Fruit fly (Drosophila melanogaster) whole organism, embryonic: Measurements from ENCODE around the gene CG10347.

Experiments
- Abd-B ChIP-seq: fragments of 200-800 bp; sonication (Bioruptor generic); optimal IDR thresholded peaks from 2 replicates; lab custom pipeline; 2018; ENCODE audit warnings: missing biosample characterization, mild to moderate bottlenecking, missing genetic modification characterization, moderate library complexity
- Antp ChIP-seq: fragments of 200-800 bp; sonication (Bioruptor generic); optimal IDR thresholded peaks from 3 replicates; lab custom pipeline; 2016; ENCODE audit warnings: missing biosample characterization, missing genetic modification characterization
- BEAF-32 ChIP-seq: fragments of 200-800 bp; sonication (Bioruptor generic); optimal IDR thresholded peaks from 3 replicates; lab custom pipeline; 2017; ENCODE audit warnings: missing biosample characterization, missing genetic modification characterization, mild to moderate bottlenecking, moderate library complexity, missing genetic modification reagents
- Bdp1 ChIP-seq: fragments of 200-800 bp; sonication (Bioruptor generic); optimal IDR thresholded peaks from 3 replicates; lab custom pipeline; 2016; ENCODE audit warnings: missing biosample characterization, missing genetic modification characterization
- CG10147 ChIP-seq: fragments of 200-800 bp; sonication (Bioruptor generic); optimal IDR thresholded peaks from 2 replicates; lab custom pipeline; 2019; ENCODE audit warnings: missing biosample characterization, mild to moderate bottlenecking, missing genetic modification characterization, moderate library complexity
- CG12391 ChIP-seq: fragments of 200-800 bp; sonication (Bioruptor generic); optimal IDR thresholded peaks from 3 replicates; lab custom pipeline; 2018; ENCODE audit warnings: missing biosample characterization, mild to moderate bottlenecking, missing genetic modification characterization, moderate library complexity
- CG12942 ChIP-seq: fragments of 200-800 bp; sonication (Bioruptor generic); optimal IDR thresholded peaks from 3 replicates; lab custom pipeline; 2016; ENCODE audit warnings: missing biosample characterization, missing genetic modification characterization
- CG13624 ChIP-seq: fragments of 200-800 bp; sonication (Bioruptor generic); optimal IDR thresholded peaks from 2 replicates; lab custom pipeline; 2016; ENCODE audit warnings: missing biosample characterization, missing genetic modification characterization
- CG13894 ChIP-seq: fragments of 200-800 bp; sonication (Bioruptor generic); optimal IDR thresholded peaks from 3 replicates; lab custom pipeline; 2018; ENCODE audit warnings: missing biosample characterization, mild to moderate bottlenecking, missing genetic modification characterization, moderate library complexity
- CG14014 ChIP-seq: fragments of 200-800 bp; sonication (Bioruptor generic); IDR thresholded peaks from 2 replicates; pipeline ENCODE4 v1.3.6; 2022; ENCODE audit warnings: missing biosample characterization, missing genetic modification characterization
- CG15601 ChIP-seq: fragments of 200-800 bp; sonication (Bioruptor generic); optimal IDR thresholded peaks from 3 replicates; lab custom pipeline; 2019; ENCODE audit warnings: missing biosample characterization, mild to moderate bottlenecking, missing genetic modification characterization, moderate library complexity
- CG16779 ChIP-seq: fragments of 200-800 bp; sonication (Bioruptor generic); IDR thresholded peaks from 2 replicates; pipeline ENCODE4 v1.3.6; 2022; ENCODE audit warnings: missing biosample characterization, missing genetic modification characterization
- CG17186 ChIP-seq: fragments of 200-800 bp; sonication (Bioruptor generic); optimal IDR thresholded peaks from 3 replicates; lab custom pipeline; 2017; ENCODE audit warnings: missing biosample characterization, missing genetic modification reagents, missing genetic modification characterization
- CG17802 ChIP-seq: fragments of 200-800 bp; sonication (Bioruptor generic); optimal IDR thresholded peaks from 2 replicates; lab custom pipeline; 2018; ENCODE audit warnings: missing biosample characterization, mild to moderate bottlenecking, missing genetic modification characterization, moderate library complexity
- CG1792 ChIP-seq: fragments of 200-800 bp; sonication (Bioruptor generic); optimal IDR thresholded peaks from 2 replicates; lab custom pipeline; 2016; ENCODE audit warnings: missing biosample characterization, missing genetic modification characterization
- CG18476 ChIP-seq: fragments of 200-800 bp; sonication (Bioruptor generic); optimal IDR thresholded peaks from 2 replicates; lab custom pipeline; 2016; ENCODE audit warnings: missing biosample characterization, mild to moderate bottlenecking, missing genetic modification characterization
- CG18764 ChIP-seq: fragments of 200-800 bp; sonication (Bioruptor generic); optimal IDR thresholded peaks from 3 replicates; lab custom pipeline; 2016; ENCODE audit warnings: missing biosample characterization, missing genetic modification characterization
- CG30020 ChIP-seq: fragments of 200-800 bp; optimal IDR thresholded peaks from 2 replicates; lab custom pipeline; 2019; ENCODE audit warnings: missing biosample characterization, mild to moderate bottlenecking, missing genetic modification characterization, moderate library complexity
- CG31365 ChIP-seq: fragments of 200-800 bp; sonication (Bioruptor generic); optimal IDR thresholded peaks from 2 replicates; lab custom pipeline; 2018; ENCODE audit warnings: missing biosample characterization, mild to moderate bottlenecking, missing genetic modification characterization
- CG3281 ChIP-seq: fragments of 200-800 bp; sonication (Bioruptor generic); optimal IDR thresholded peaks from 3 replicates; lab custom pipeline; 2017; ENCODE audit warnings: missing biosample characterization, mild to moderate bottlenecking, missing genetic modification characterization
- CG34224 ChIP-seq: fragments of 200-800 bp; sonication (Bioruptor generic); IDR thresholded peaks from 3 replicates; pipeline ENCODE4 v1.3.6; 2022; ENCODE audit warnings: missing biosample characterization, missing genetic modification characterization; ENCODE audit not compliant: partially characterized antibody
- CG4730 ChIP-seq: fragments of 200-800 bp; sonication (Bioruptor generic); IDR thresholded peaks from 2 replicates; pipeline ENCODE4 v1.3.6; 2022; ENCODE audit warnings: missing biosample characterization, missing genetic modification characterization
- CG6791 ChIP-seq: fragments of 200-800 bp; sonication (Bioruptor generic); IDR thresholded peaks from 3 replicates; pipeline ENCODE4 v1.3.6; 2022; ENCODE audit warnings: missing biosample characterization, missing genetic modification characterization; ENCODE audit not compliant: partially characterized antibody
- D19A ChIP-seq: fragments of 200-800 bp; optimal IDR thresholded peaks from 3 replicates; lab custom pipeline; 2019; ENCODE audit warnings: missing biosample characterization, mild to moderate bottlenecking, missing genetic modification characterization, moderate library complexity
- Doc3 ChIP-seq: fragments of 200-800 bp; sonication (Bioruptor generic); IDR thresholded peaks from 3 replicates; pipeline ENCODE4 v1.3.6; 2022; ENCODE audit warnings: missing biosample characterization, missing genetic modification characterization; ENCODE audit not compliant: partially characterized antibody
- Hr78 ChIP-seq, 2 experiments: fragments of 200-800 bp in 1 of 2; fragments of >200 bp in 1 of 2; sonication (Bioruptor generic) in 1 of 2; optimal IDR thresholded peaks; 2 replicates each; lab custom pipeline; 2017 to 2019; ENCODE audit warnings: missing biosample characterization in 2 of 2, missing genetic modification characterization in 2 of 2, mild to moderate bottlenecking in 1 of 2, moderate library complexity in 1 of 2
- MBD-R2 ChIP-seq: fragments of 200-800 bp; sonication (Bioruptor generic); IDR thresholded peaks from 2 replicates; pipeline ENCODE4 v1.3.6; 2022; ENCODE audit warnings: missing biosample characterization, missing genetic modification characterization
- Med ChIP-seq: fragments of 200-800 bp; sonication (Bioruptor generic); peaks from one replicate; lab custom pipeline; 2016; ENCODE audit warnings: missing biosample characterization, missing genetic modification characterization, mild to moderate bottlenecking, inconsistent platforms, moderate library complexity
- NfI ChIP-seq: fragments of 200-800 bp; sonication (Bioruptor generic); optimal IDR thresholded peaks from 3 replicates; lab custom pipeline; 2018; ENCODE audit warnings: missing biosample characterization, mild to moderate bottlenecking, missing genetic modification characterization, moderate library complexity
- Oaz ChIP-seq: fragments of 200-800 bp; sonication (Bioruptor generic); IDR thresholded peaks from 2 replicates; pipeline ENCODE4 v1.3.6; 2022; ENCODE audit warnings: missing biosample characterization, missing genetic modification characterization
- Ptx1 ChIP-seq: fragments of 200-800 bp; sonication (Bioruptor generic); IDR thresholded peaks from 2 replicates; pipeline ENCODE4 v1.3.6; 2022; ENCODE audit warnings: missing biosample characterization, missing genetic modification characterization
- Scr ChIP-seq: fragments of 200-800 bp; sonication (Bioruptor generic); IDR thresholded peaks from 2 replicates; pipeline ENCODE4 v1.3.6; 2022; ENCODE audit warnings: missing biosample characterization, missing genetic modification characterization; ENCODE audit not compliant: partially characterized antibody
- Sox100B ChIP-seq: fragments of 200-800 bp; sonication (Bioruptor generic); optimal IDR thresholded peaks from 3 replicates; lab custom pipeline; 2018; ENCODE audit warnings: missing biosample characterization, mild to moderate bottlenecking, missing genetic modification characterization
- Xrp1 ChIP-seq: fragments of 200-800 bp; sonication (Bioruptor generic); IDR thresholded peaks from 2 replicates; pipeline ENCODE4 v1.3.6; 2022; ENCODE audit warnings: missing biosample characterization, missing genetic modification characterization
- az2 ChIP-seq: fragments of 200-800 bp; sonication (Bioruptor generic); optimal IDR thresholded peaks from 3 replicates; lab custom pipeline; 2016; ENCODE audit warnings: missing biosample characterization, missing genetic modification characterization
- bigmax ChIP-seq: fragments of 200-800 bp; sonication (Bioruptor generic); optimal IDR thresholded peaks from 2 replicates; lab custom pipeline; 2018; ENCODE audit warnings: missing biosample characterization, mild to moderate bottlenecking, missing genetic modification characterization
- cg ChIP-seq: fragments of 200-800 bp; sonication (Bioruptor generic); optimal IDR thresholded peaks from 3 replicates; lab custom pipeline; 2019; ENCODE audit warnings: missing biosample characterization, mild to moderate bottlenecking, missing genetic modification characterization, moderate library complexity
- chif ChIP-seq, 2 experiments: fragments of 200-800 bp; sonication (Bioruptor generic); optimal IDR thresholded peaks; 3 replicates each; lab custom pipeline; 2016; ENCODE audit warnings: missing biosample characterization in 2 of 2, missing genetic modification characterization in 2 of 2
- dan ChIP-seq: fragments of 200-800 bp; sonication (Bioruptor generic); IDR thresholded peaks from 2 replicates; pipeline ENCODE4 v1.3.6; 2022; ENCODE audit warnings: missing biosample characterization, missing genetic modification characterization
- fd96Cb ChIP-seq: fragments of 200-800 bp; sonication (Bioruptor generic); optimal IDR thresholded peaks from 2 replicates; lab custom pipeline; 2018; ENCODE audit warnings: missing biosample characterization, mild to moderate bottlenecking, missing genetic modification characterization, moderate library complexity
- luna ChIP-seq: fragments of 200-800 bp; sonication (Bioruptor generic); optimal IDR thresholded peaks from 2 replicates; lab custom pipeline; 2016; ENCODE audit warnings: missing biosample characterization, missing genetic modification characterization
- pfk ChIP-seq: fragments of 200-800 bp; sonication (Bioruptor generic); optimal IDR thresholded peaks from 2 replicates; lab custom pipeline; 2018; ENCODE audit warnings: missing biosample characterization, mild to moderate bottlenecking, missing genetic modification characterization, moderate library complexity
- pum ChIP-seq: fragments of 200-800 bp; sonication (Bioruptor generic); optimal IDR thresholded peaks from 2 replicates; lab custom pipeline; 2016; ENCODE audit warnings: missing biosample characterization, missing genetic modification characterization
- pzg ChIP-seq: fragments of 200-800 bp; sonication (Bioruptor generic); optimal IDR thresholded peaks from 3 replicates; lab custom pipeline; 2018; ENCODE audit warnings: missing biosample characterization, mild to moderate bottlenecking, missing genetic modification characterization, moderate library complexity
- row ChIP-seq: fragments of 200-800 bp; sonication (Bioruptor generic); IDR thresholded peaks from 3 replicates; pipeline ENCODE4 v1.3.6; 2022; ENCODE audit warnings: missing biosample characterization, missing genetic modification characterization
- stwl ChIP-seq: fragments of 200-800 bp; sonication (Bioruptor generic); optimal IDR thresholded peaks from 3 replicates; lab custom pipeline; 2018; ENCODE audit warnings: missing biosample characterization, mild to moderate bottlenecking, missing genetic modification characterization, moderate library complexity
- tap ChIP-seq: fragments of 200-800 bp; optimal IDR thresholded peaks from 3 replicates; lab custom pipeline; 2019; ENCODE audit warnings: missing biosample characterization, mild to moderate bottlenecking, missing genetic modification characterization, moderate library complexity
- twi ChIP-seq: fragments of 200-800 bp; optimal IDR thresholded peaks from 2 replicates; lab custom pipeline; 2019; ENCODE audit warnings: missing biosample characterization, mild to moderate bottlenecking, missing genetic modification characterization, moderate library complexity
- unc-4 ChIP-seq: fragments of 200-800 bp; sonication (Bioruptor generic); IDR thresholded peaks from 2 replicates; pipeline ENCODE4 v1.3.6; 2022; ENCODE audit warnings: missing biosample characterization, missing genetic modification characterization; ENCODE audit not compliant: partially characterized antibody
- wek ChIP-seq: fragments of 200-800 bp; sonication (Bioruptor generic); optimal IDR thresholded peaks from 3 replicates; lab custom pipeline; 2018; ENCODE audit warnings: missing biosample characterization, mild to moderate bottlenecking, missing genetic modification characterization, moderate library complexity

The CG10347 gene

DNA sequence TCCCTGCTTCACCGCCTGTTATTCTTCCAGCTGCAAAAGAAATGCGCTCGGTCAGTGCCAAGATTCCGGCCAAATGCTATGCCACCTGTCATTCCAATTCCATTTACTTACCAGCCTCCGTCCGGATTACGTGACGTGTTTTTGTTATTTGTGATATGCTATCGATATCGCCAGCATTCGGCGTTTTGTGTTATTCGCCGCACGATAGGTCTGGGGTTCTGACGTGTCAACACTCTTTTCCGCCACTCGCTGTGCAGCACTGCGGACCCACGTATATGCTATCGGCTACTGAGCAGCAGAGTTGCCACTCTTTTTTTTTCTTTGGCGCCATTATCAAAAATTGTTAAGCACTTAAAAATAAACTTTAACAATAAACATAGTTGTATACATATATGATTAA, 2.4 kb downstream of the CG10347 start, which contains the start of gene p24-1 (continued):
- peak; percentile 29; the same call in 1 of the 2 replicates for TF ChIP-seq Ptx1 (GFP tag; lab: Robert Waterston, UW)
- TF ChIP-seq twi (tag; lab: Kevin White, UChicago): no peak
- peak; percentile 74 for TF ChIP-seq CG17186
- peak; percentile 71 for TF ChIP-seq CG13894 (tag; lab: Kevin White, UChicago)
- TF ChIP-seq Scr (GFP tag; lab: Robert Waterston, UW): peak; percentile 85
- peak; percentile 95 for TF ChIP-seq Med (GFP tag; lab: Kevin White, UChicago)
- TF ChIP-seq CG3281 (GFP tag; lab: Kevin White, UChicago): peak; percentile 22
- TF ChIP-seq unc-4 (GFP tag; lab: Robert Waterston, UW): peak; percentile 90
- peak; percentile 23 for TF ChIP-seq CG18764 (GFP tag; lab: Kevin White, UChicago)
- peak; percentile 87 for TF ChIP-seq BEAF-32 (GFP tag; lab: Kevin White, UChicago)
- TF ChIP-seq az2 (GFP tag; lab: Kevin White, UChicago): peak; percentile 9
- TF ChIP-seq tap: peak; percentile 12
- TF ChIP-seq pzg (GFP tag; lab: Kevin White, UChicago): peak; percentile 94
- TF ChIP-seq luna (GFP tag; lab: Kevin White, UChicago): no peak
- peak; percentile 54 for TF ChIP-seq row (GFP tag; lab: Robert Waterston, UW)
- TF ChIP-seq wek (GFP tag; lab: Kevin White, UChicago): no peak
- peak; percentile 65 for TF ChIP-seq CG1792 (GFP tag; lab: Kevin White, UChicago)
- peak; percentile 19 for TF ChIP-seq Bdp1 (GFP tag; lab: Kevin White, UChicago)
- peak; percentile 39 for TF ChIP-seq Antp (GFP tag; lab: Kevin White, UChicago)
- TF ChIP-seq NfI (GFP tag; lab: Kevin White, UChicago): peak; percentile 67
- TF ChIP-seq Hr78 (GFP tag; optimal IDR thresholded peaks at IDR 0.05; lab: Kevin White, UChicago): no peak
- peak; percentile 28 for TF ChIP-seq pum (GFP tag; lab: Kevin White, UChicago)
- TF ChIP-seq CG4730: no peak
- TF ChIP-seq D19A (tag; lab: Kevin White, UChicago): no peak
- no peak for TF ChIP-seq Sox100B (GFP tag; lab: Kevin White, UChicago)
- TF ChIP-seq dan (GFP tag; lab: Robert Waterston, UW): no peak
- TF ChIP-seq bigmax: no peak
- peak; percentile 85 for TF ChIP-seq stwl (tag; lab: Kevin White, UChicago)
- TF ChIP-seq CG13624 (GFP tag; lab: Kevin White, UChicago): peak; percentile 70
- TF ChIP-seq Abd-B (GFP tag; lab: Kevin White, UChicago): no peak
- peak; percentile 40 for TF ChIP-seq CG12942 (GFP tag; lab: Kevin White, UChicago)
- peak; percentile 70 for TF ChIP-seq Doc3
- peak in 1 of 2 experiments; percentile 31 for TF ChIP-seq chif (GFP tag; optimal IDR thresholded peaks at IDR 0.05; lab: Kevin White, UChicago)
- peak; percentile 27 for TF ChIP-seq CG18476 (GFP tag; lab: Kevin White, UChicago)
- TF ChIP-seq Xrp1: peak; percentile 35; the same call in 1 of the 2 replicates
- no peak for TF ChIP-seq CG31365 (tag; lab: Kevin White, UChicago)
- peak; percentile 81 for TF ChIP-seq MBD-R2
- TF ChIP-seq CG15601 (tag; lab: Kevin White, UChicago): peak; percentile 34
- TF ChIP-seq CG14014 (GFP tag; lab: Robert Waterston, UW): no peak
- peak; percentile 89 for TF ChIP-seq CG34224 (GFP tag; lab: Robert Waterston, UW)
- TF ChIP-seq CG10147 (GFP tag; lab: Kevin White, UChicago): peak; percentile 1
- peak; percentile 36 for TF ChIP-seq CG12391 (tag; lab: Kevin White, UChicago)
- peak; percentile 18 for TF ChIP-seq pfk (GFP tag; lab: Kevin White, UChicago)
- TF ChIP-seq fd96Cb: no peak
- TF ChIP-seq CG17802 (tag; lab: Kevin White, UChicago): peak; percentile 27
- TF ChIP-seq CG30020 (tag; lab: Kevin White, UChicago): peak; percentile 14
- TF ChIP-seq CG16779: peak; percentile 69
- TF ChIP-seq cg (GFP tag; lab: Kevin White, UChicago): no peak
- peak; percentile 88 for TF ChIP-seq CG6791 (GFP tag; lab: Robert Waterston, UW)
- no peak for TF ChIP-seq Oaz
